Fruit fly (Drosophila melanogaster) whole organism, embryonic: ENCODE measurements around the gene scyl.
A peak's percentile ranks its signal among the peaks of the same experiment; 100 is the strongest.

Source experiments
- Abd-B ChIP-seq: fragments of 200-800 bp; sonication (Bioruptor generic); optimal IDR thresholded peaks from 2 replicates; lab custom pipeline; 2018; ENCODE audit warnings: missing biosample characterization, mild to moderate bottlenecking, missing genetic modification characterization, moderate library complexity
- Awh ChIP-seq: fragments of 200-800 bp; sonication (Bioruptor generic); IDR thresholded peaks from 2 replicates; pipeline ENCODE4, ENCODE4 v1.3.6; 2022; ENCODE audit warnings: missing biosample characterization, missing genetic modification characterization
- Bgb ChIP-seq: fragments of 200-800 bp; sonication (Bioruptor generic); IDR thresholded peaks from 2 replicates; pipeline ENCODE4 v1.3.6; 2022; ENCODE audit warnings: missing biosample characterization, missing genetic modification characterization; ENCODE audit not compliant: partially characterized antibody
- CG11456 ChIP-seq: fragments of 200-800 bp; sonication (Bioruptor generic); IDR thresholded peaks from 3 replicates; pipeline ENCODE4 v1.3.6; 2022; ENCODE audit warnings: missing biosample characterization, missing genetic modification characterization
- CG11560 ChIP-seq: fragments of 200-800 bp; sonication (Bioruptor generic); IDR thresholded peaks from 3 replicates; pipeline ENCODE4 v1.3.6; 2022; ENCODE audit warnings: missing biosample characterization, missing genetic modification characterization
- CG12659 ChIP-seq: fragments of 200-800 bp; sonication (Bioruptor generic); optimal IDR thresholded peaks from 3 replicates; lab custom pipeline; 2017; ENCODE audit warnings: mild to moderate bottlenecking, missing biosample characterization, missing genetic modification reagents, missing genetic modification characterization
- CG14710 ChIP-seq: fragments of 200-800 bp; sonication (Bioruptor generic); optimal IDR thresholded peaks from 3 replicates; lab custom pipeline; 2019; ENCODE audit warnings: missing biosample characterization, mild to moderate bottlenecking, missing genetic modification characterization, moderate library complexity
- CG17361 ChIP-seq: fragments of 200-800 bp; sonication (Bioruptor generic); IDR thresholded peaks from 3 replicates; pipeline ENCODE4 v1.3.6; 2022; ENCODE audit warnings: missing biosample characterization, missing genetic modification characterization
- CG17612 ChIP-seq: fragments of 200-800 bp; sonication (Bioruptor generic); IDR thresholded peaks from 2 replicates; pipeline ENCODE4 v1.3.6; 2022; ENCODE audit warnings: missing biosample characterization, missing genetic modification characterization
- CG2116 ChIP-seq: fragments of 200-800 bp; sonication (Bioruptor generic); optimal IDR thresholded peaks from 3 replicates; lab custom pipeline; 2018; ENCODE audit warnings: missing biosample characterization, mild to moderate bottlenecking, missing genetic modification characterization
- CG2712 ChIP-seq: fragments of 200-800 bp; optimal IDR thresholded peaks from 3 replicates; lab custom pipeline; 2019; ENCODE audit warnings: missing biosample characterization, mild to moderate bottlenecking, missing genetic modification characterization, moderate library complexity
- CG2875 ChIP-seq: fragments of 200-800 bp; sonication (Bioruptor generic); optimal IDR thresholded peaks from 2 replicates; lab custom pipeline; 2017; ENCODE audit warnings: missing biosample characterization, mild to moderate bottlenecking, missing genetic modification characterization, missing genetic modification reagents
- CG2889 ChIP-seq: fragments of 200-800 bp; sonication (Bioruptor generic); IDR thresholded peaks from 3 replicates; pipeline ENCODE4 v1.3.6; 2022; ENCODE audit warnings: missing biosample characterization, missing genetic modification characterization
- CG34422 ChIP-seq: fragments of 200-800 bp; sonication (Bioruptor generic); IDR thresholded peaks from 3 replicates; pipeline ENCODE4 v1.3.6; 2022; ENCODE audit warnings: missing biosample characterization, missing genetic modification characterization
- CG6254 ChIP-seq: fragments of 200-800 bp; sonication (Bioruptor generic); optimal IDR thresholded peaks from 3 replicates; lab custom pipeline; 2017; ENCODE audit warnings: mild to moderate bottlenecking, missing biosample characterization, missing genetic modification reagents, missing genetic modification characterization
- CG7928 ChIP-seq: fragments of 200-800 bp; sonication (Bioruptor generic); optimal IDR thresholded peaks from 2 replicates; lab custom pipeline; 2017; ENCODE audit warnings: missing biosample characterization, mild to moderate bottlenecking, missing genetic modification characterization
- CkIIα-i1 ChIP-seq: fragments of 200-800 bp; sonication (Bioruptor generic); IDR thresholded peaks from 2 replicates; pipeline ENCODE4 v1.3.6; 2022; ENCODE audit warnings: missing biosample characterization, missing genetic modification characterization
- Dp ChIP-seq: fragments of 200-800 bp; sonication (Bioruptor generic); optimal IDR thresholded peaks from 2 replicates; lab custom pipeline; 2018; ENCODE audit warnings: missing biosample characterization, mild to moderate bottlenecking, missing genetic modification characterization, moderate library complexity
- H2.0 ChIP-seq: fragments of 200-800 bp; sonication (Bioruptor generic); IDR thresholded peaks from 2 replicates; pipeline ENCODE4 v1.3.6; 2022; ENCODE audit warnings: missing biosample characterization, missing genetic modification characterization
- Lhr ChIP-seq: fragments of 200-800 bp; sonication (Bioruptor generic); optimal IDR thresholded peaks from 3 replicates; lab custom pipeline; 2017; ENCODE audit warnings: mild to moderate bottlenecking, missing biosample characterization, missing genetic modification reagents, missing genetic modification characterization
- MESR4 ChIP-seq: fragments of 200-800 bp; sonication (Bioruptor generic); optimal IDR thresholded peaks from 2 replicates; lab custom pipeline; 2018; ENCODE audit warnings: missing biosample characterization, mild to moderate bottlenecking, missing genetic modification characterization, moderate library complexity
- Opbp ChIP-seq: fragments of 200-800 bp; sonication (Bioruptor generic); IDR thresholded peaks from 3 replicates; pipeline ENCODE4 v1.3.6; 2022; ENCODE audit warnings: missing biosample characterization, missing genetic modification characterization; ENCODE audit not compliant: partially characterized antibody
- Scr ChIP-seq: fragments of 200-800 bp; sonication (Bioruptor generic); IDR thresholded peaks from 2 replicates; pipeline ENCODE4 v1.3.6; 2022; ENCODE audit warnings: missing biosample characterization, missing genetic modification characterization; ENCODE audit not compliant: partially characterized antibody
- Sin3A ChIP-seq: fragments of >200 bp; optimal IDR thresholded peaks from 2 replicates; lab custom pipeline; 2018
- Sry-β ChIP-seq: fragments of 200-800 bp; sonication (Bioruptor generic); optimal IDR thresholded peaks from 2 replicates; lab custom pipeline; 2018; ENCODE audit warnings: missing biosample characterization, mild to moderate bottlenecking, missing genetic modification characterization, moderate library complexity
- ac ChIP-seq: fragments of 200-800 bp; sonication (Bioruptor generic); optimal IDR thresholded peaks from 3 replicates; lab custom pipeline; 2017; ENCODE audit warnings: missing biosample characterization, mild to moderate bottlenecking, missing genetic modification characterization
- ash1 ChIP-seq: fragments of 200-800 bp; sonication (Bioruptor generic); optimal IDR thresholded peaks from 2 replicates; lab custom pipeline; 2018; ENCODE audit warnings: missing biosample characterization, mild to moderate bottlenecking, missing genetic modification characterization
- bowl ChIP-seq: fragments of 200-800 bp; sonication (Bioruptor generic); IDR thresholded peaks from 2 replicates; pipeline ENCODE4 v1.3.6; 2022; ENCODE audit warnings: missing biosample characterization, missing genetic modification characterization
- cato ChIP-seq: fragments of 200-800 bp; sonication (Bioruptor generic); optimal IDR thresholded peaks from 2 replicates; lab custom pipeline; 2016; ENCODE audit warnings: missing biosample characterization, missing genetic modification characterization, borderline replicate concordance
- chn ChIP-seq: fragments of 200-800 bp; sonication (Bioruptor generic); optimal IDR thresholded peaks from 2 replicates; lab custom pipeline; 2016; ENCODE audit warnings: missing biosample characterization, missing genetic modification characterization
- crc ChIP-seq: fragments of 200-800 bp; sonication (Bioruptor generic); optimal IDR thresholded peaks from 2 replicates; lab custom pipeline; 2016; ENCODE audit warnings: missing biosample characterization, missing genetic modification characterization
- dpn ChIP-seq, 2 experiments: fragments of 200-800 bp; sonication (Bioruptor generic); optimal IDR thresholded peaks; 3 replicates each; lab custom pipeline; 2016; ENCODE audit warnings: missing biosample characterization in 2 of 2, missing genetic modification characterization in 2 of 2
- exex ChIP-seq: fragments of 200-800 bp; sonication (Bioruptor generic); optimal IDR thresholded peaks from 4 replicates; lab custom pipeline; 2018; ENCODE audit warnings: missing biosample characterization, mild to moderate bottlenecking, missing genetic modification characterization, moderate library complexity
- her ChIP-seq: fragments of 200-800 bp; sonication (Bioruptor generic); optimal IDR thresholded peaks from 2 replicates; lab custom pipeline; 2016; ENCODE audit warnings: missing biosample characterization, missing genetic modification characterization
- hkb ChIP-seq, 2 experiments: fragments of 200-800 bp in 1 of 2; fragments of >200 bp in 1 of 2; sonication (Bioruptor generic) in 1 of 2; IDR thresholded peaks in 1 of 2; optimal IDR thresholded peaks in 1 of 2; 2 replicates each; pipeline versions ENCODE4 v1.3.6 to Lab custom; 2017 to 2022; ENCODE audit warnings: missing biosample characterization in 1 of 2, missing genetic modification characterization in 1 of 2
- jumu ChIP-seq: fragments of 200-800 bp; sonication (Bioruptor generic); optimal IDR thresholded peaks from 3 replicates; lab custom pipeline; 2016; ENCODE audit warnings: missing biosample characterization, missing genetic modification characterization
- lmd ChIP-seq: fragments of 200-800 bp; sonication (Bioruptor generic); IDR thresholded peaks from 2 replicates; pipeline ENCODE4 v1.3.6; 2022; ENCODE audit warnings: missing biosample characterization, missing genetic modification characterization
- maf-S ChIP-seq: fragments of 200-800 bp; sonication (Bioruptor generic); optimal IDR thresholded peaks from 2 replicates; lab custom pipeline; 2016; ENCODE audit warnings: missing biosample characterization, missing genetic modification characterization
- nerfin-1 ChIP-seq: fragments of 200-800 bp; sonication (Bioruptor generic); optimal IDR thresholded peaks from 3 replicates; lab custom pipeline; 2019; ENCODE audit warnings: missing biosample characterization, mild to moderate bottlenecking, missing genetic modification characterization, moderate library complexity
- org-1 ChIP-seq: fragments of 200-800 bp; sonication (Bioruptor generic); optimal IDR thresholded peaks from 2 replicates; lab custom pipeline; 2017; ENCODE audit warnings: missing biosample characterization, missing genetic modification characterization
- otp ChIP-seq: fragments of 200-800 bp; sonication (Bioruptor generic); IDR thresholded peaks from 3 replicates; pipeline ENCODE4, ENCODE4 v1.3.6; 2022; ENCODE audit warnings: missing biosample characterization, missing genetic modification characterization
- psq ChIP-seq: fragments of 200-800 bp; sonication (Bioruptor generic); optimal IDR thresholded peaks from 2 replicates; lab custom pipeline; 2017; ENCODE audit warnings: missing biosample characterization, missing genetic modification characterization
- salm ChIP-seq: fragments of 200-800 bp; sonication (Bioruptor generic); optimal IDR thresholded peaks from 2 replicates; lab custom pipeline; 2018; ENCODE audit warnings: missing biosample characterization, mild to moderate bottlenecking, missing genetic modification characterization
- sd ChIP-seq: fragments of 200-800 bp; sonication (Bioruptor generic); optimal IDR thresholded peaks from 3 replicates; lab custom pipeline; 2018; ENCODE audit warnings: missing biosample characterization, mild to moderate bottlenecking, missing genetic modification characterization, moderate library complexity
- sens-2 ChIP-seq: fragments of 200-800 bp; sonication (Bioruptor generic); IDR thresholded peaks from 2 replicates; pipeline ENCODE4 v1.3.6; 2022; ENCODE audit warnings: missing biosample characterization, missing genetic modification characterization
- toy ChIP-seq: fragments of 200-800 bp; sonication (Bioruptor generic); IDR thresholded peaks from 2 replicates; pipeline ENCODE4 v1.3.6; 2022; ENCODE audit warnings: missing biosample characterization, missing genetic modification characterization
- wek ChIP-seq: fragments of 200-800 bp; sonication (Bioruptor generic); optimal IDR thresholded peaks from 3 replicates; lab custom pipeline; 2018; ENCODE audit warnings: missing biosample characterization, mild to moderate bottlenecking, missing genetic modification characterization, moderate library complexity
- wor ChIP-seq: fragments of 200-800 bp; sonication (Bioruptor generic); IDR thresholded peaks from 2 replicates; pipeline ENCODE4 v1.3.6; 2022; ENCODE audit warnings: missing biosample characterization, missing genetic modification characterization

Gene scyl

DNA sequence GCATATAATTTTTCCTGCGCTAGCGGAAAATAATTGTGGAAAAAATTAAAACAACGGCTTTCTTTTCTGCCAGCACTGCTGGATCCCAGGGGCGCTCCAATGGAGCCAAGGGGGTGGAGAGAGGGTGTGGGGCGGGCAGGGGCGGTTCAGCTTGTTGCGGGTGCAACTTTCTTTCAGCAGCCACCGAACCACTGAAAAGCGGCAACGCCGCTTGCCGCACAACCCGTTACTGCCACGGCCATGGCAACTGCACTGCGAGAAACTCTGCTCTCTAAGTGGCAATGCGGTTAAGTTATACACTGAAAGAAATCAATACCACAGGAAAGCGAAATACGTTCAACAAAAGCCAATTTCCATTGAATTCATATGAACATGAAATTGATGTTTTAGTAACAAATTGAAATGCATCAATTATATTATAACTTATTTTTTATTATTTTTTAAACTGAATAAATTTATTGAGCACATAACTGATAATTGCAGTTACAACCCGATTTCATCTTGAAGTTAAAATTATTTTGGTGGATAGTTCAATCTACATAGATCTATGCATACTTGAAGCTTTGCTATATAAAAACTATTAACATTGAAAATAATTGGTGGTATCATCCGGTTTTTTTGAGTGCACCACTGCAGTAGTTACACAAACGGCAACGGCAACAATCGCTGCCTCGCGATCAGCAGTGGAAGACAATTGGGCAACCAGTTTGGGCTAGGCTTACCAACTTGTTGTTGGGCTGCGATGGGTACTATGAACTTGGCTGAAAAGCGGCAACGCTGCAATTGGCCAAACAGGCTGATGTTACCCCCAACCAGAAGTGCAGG is 4.3 kb downstream of the scyl start (continued):
- TF ChIP-seq CG17612 (no peak), crc (no peak), CkIIα-i1 (GFP tag; lab: Robert Waterston, UW) (no peak), CG12659 (GFP tag; lab: Kevin White, UChicago) (peak; percentile 85), CG2889 (GFP tag; lab: Robert Waterston, UW) (peak; percentile 67), CG2875 (GFP tag; lab: Kevin White, UChicago) (peak; percentile 72), toy (0 out of 2 replicates have a peak, but pooled peaks have one; percentile 35), Lhr (GFP tag; lab: Kevin White, UChicago) (peak; percentile 42), Abd-B (peak; percentile 63), salm (peak; percentile 10), Awh (GFP tag; lab: Robert Waterston, UW) (peak; percentile 61), Dp (GFP tag; lab: Kevin White, UChicago) (no peak), CG34422 (GFP tag; lab: Robert Waterston, UW) (peak; percentile 81), wor (GFP tag; lab: Robert Waterston, UW) (peak; percentile 16; the same call in 1 of the 2 replicates), sd (tag; lab: Kevin White, UChicago) (peak; percentile 32), CG2712 (tag; lab: Kevin White, UChicago) (peak; percentile 89), Bgb (GFP tag; lab: Robert Waterston, UW) (peak; percentile 71), maf-S (GFP tag; lab: Kevin White, UChicago) (no peak), wek (GFP tag; lab: Kevin White, UChicago) (no peak), nerfin-1 (tag; lab: Kevin White, UChicago) (peak; percentile 74), Scr (GFP tag; lab: Robert Waterston, UW) (no peak), lmd (GFP tag; lab: Robert Waterston, UW) (peak; percentile 62), CG7928 (GFP tag; lab: Kevin White, UChicago) (no peak), dpn (GFP tag; optimal IDR thresholded peaks at IDR 0.05; lab: Kevin White, UChicago) (peak; percentile 9 to 78), H2.0 (GFP tag; lab: Robert Waterston, UW) (peak; percentile 58), Sin3A (lab: Kevin White, UChicago) (no peak), CG17361 (peak; percentile 97), Opbp (peak; percentile 77; the same call in 2 of the 3 replicates), sens-2 (GFP tag; lab: Robert Waterston, UW) (no peak), hkb (optimal IDR thresholded peaks at IDR 0.05; lab: Kevin White, UChicago) (no peak), hkb (GFP tag; IDR thresholded peaks at IDR 0.05; lab: Robert Waterston, UW) (0 out of 2 replicates have a peak, but pooled peaks have one; percentile 54), CG14710 (tag; lab: Kevin White, UChicago) (peak; percentile 94), chn (GFP tag; lab: Kevin White, UChicago) (peak; percentile 65), bowl (GFP tag; lab: Robert Waterston, UW) (peak; percentile 51), her (peak; percentile 1), ash1 (GFP tag; lab: Kevin White, UChicago) (no peak), CG11456 (GFP tag; lab: Robert Waterston, UW) (peak; percentile 84), psq (GFP tag; lab: Kevin White, UChicago) (peak; percentile 55), otp (peak; percentile 88), Sry-β (GFP tag; lab: Kevin White, UChicago) (peak; percentile 37), jumu (GFP tag; lab: Kevin White, UChicago) (peak; percentile 7), CG2116 (GFP tag; lab: Kevin White, UChicago) (peak; percentile 48), CG11560 (tag; lab: Robert Waterston, UW) (no peak), exex (tag; lab: Kevin White, UChicago) (no peak), org-1 (peak; percentile 76), ac (GFP tag; lab: Kevin White, UChicago) (peak; percentile 61), CG6254 (GFP tag; lab: Kevin White, UChicago) (peak; percentile 80), MESR4 (no peak), cato (peak; percentile 67)
